Worm (Caenorhabditis elegans): ENCODE results near the gene npp-5.

DNA sequence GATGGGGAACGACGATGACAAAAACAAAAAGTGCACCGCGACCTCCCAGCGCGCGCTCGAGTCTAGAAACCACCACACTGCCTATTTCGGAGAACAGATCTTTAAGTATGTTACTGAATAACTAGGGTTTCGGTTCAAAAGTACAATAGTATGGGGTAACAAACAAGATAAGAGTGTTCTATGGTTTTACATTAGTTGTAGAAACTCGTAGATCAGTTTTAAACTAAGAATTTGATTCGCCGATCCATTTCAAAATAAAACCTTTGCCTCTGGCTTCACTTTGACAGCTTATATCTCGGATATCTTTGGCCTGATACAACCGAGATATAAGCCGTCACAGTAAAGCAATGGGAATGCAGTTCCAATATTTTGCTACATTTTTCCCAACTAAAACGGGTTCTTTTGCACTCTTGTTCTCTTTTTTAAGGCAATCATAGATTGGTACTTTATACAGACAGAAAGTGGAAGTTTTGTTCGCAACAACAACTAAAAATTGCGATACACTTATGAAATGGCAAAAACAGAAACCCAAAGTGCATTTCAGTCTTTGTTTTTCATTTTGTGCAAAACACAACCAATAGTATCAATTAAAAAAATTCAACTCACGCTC is 16.8 kb upstream of the npp-5 start:
- TF ChIP-seq F13C5.2 (tag; optimal IDR thresholded peaks at IDR 0.05) (no peak), ceh-13 (GFP tag; optimal IDR thresholded peaks at IDR 0.05) (no peak), ama-1 (optimal IDR thresholded peaks at IDR 0.05) (no peak), hmbx-1 (tag; optimal IDR thresholded peaks at IDR 0.05) (no peak), ets-7 (tag; optimal IDR thresholded peaks at IDR 0.05) (no peak), flt-1 (GFP tag; IDR thresholded peaks at IDR 0.05) (no peak), pes-1 (GFP tag; IDR thresholded peaks at IDR 0.05) (no peak), aly-1 (tag; optimal IDR thresholded peaks at IDR 0.05) (no peak), B0310.2 (tag; optimal IDR thresholded peaks at IDR 0.05) (no peak), tbx-37 (GFP tag; conservative IDR thresholded peaks at IDR 0.05) (no peak), sea-1 (GFP tag; conservative IDR thresholded peaks at IDR 0.05) (no peak), scrt-1 (GFP tag; IDR thresholded peaks at IDR 0.05) (no peak), ceh-36 (tag; optimal IDR thresholded peaks at IDR 0.05) (no peak)

Data from whole organism, early embryonic.